Fruit fly (Drosophila melanogaster): ENCODE results near the gene Sas-6.

DNA sequence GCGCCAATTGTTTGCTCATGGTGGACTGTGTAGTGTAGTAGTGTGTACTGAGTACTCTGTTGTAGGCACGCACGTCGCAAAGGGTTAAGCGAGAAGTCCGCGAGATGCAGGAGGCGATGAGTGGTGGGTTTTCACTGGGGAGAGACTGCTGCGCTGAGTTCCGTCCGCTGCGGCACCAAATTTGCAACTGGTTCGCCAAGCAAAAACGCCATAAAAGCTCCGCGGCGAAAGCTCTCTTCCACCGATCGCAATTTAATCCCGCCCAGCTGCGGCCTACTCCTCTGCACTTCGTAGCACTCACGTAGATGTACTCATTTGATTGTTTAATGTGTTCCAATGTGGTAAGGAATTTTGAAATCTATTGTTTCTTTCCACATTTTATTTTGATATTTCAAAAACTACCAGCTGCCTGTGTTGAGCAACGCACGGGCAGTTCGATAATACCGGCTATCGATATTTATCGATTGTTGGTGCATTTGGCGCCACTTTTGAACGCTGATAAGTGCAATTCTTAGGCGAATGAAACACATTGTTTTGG is 19.9 kb downstream of the Sas-6 start, which contains the start of gene CG7920:
- TF ChIP-seq bab1 (GFP tag; optimal IDR thresholded peaks at IDR 0.05) (peak; percentile 83), Mnt (GFP tag; optimal IDR thresholded peaks at IDR 0.05) (peak; percentile 37), pad (GFP tag; optimal IDR thresholded peaks at IDR 0.05) (peak; percentile 67), Clk (GFP tag; optimal IDR thresholded peaks at IDR 0.05) (no peak), CG11617 (GFP tag; optimal IDR thresholded peaks at IDR 0.05) (peak; percentile 54), cic (GFP tag; optimal IDR thresholded peaks at IDR 0.05) (peak; percentile 31), CG1620 (GFP tag; optimal IDR thresholded peaks at IDR 0.05) (peak; percentile 59)

Data from whole organism, adult.